Fruit fly (Drosophila melanogaster) whole organism, embryonic: ENCODE results near the gene CG6168.
A peak's percentile ranks its signal among the peaks of the same experiment; 100 is the strongest.

ENCODE experiments used
- ATbp ChIP-seq: fragments of 200-800 bp; sonication (Bioruptor generic); optimal IDR thresholded peaks from 2 replicates; lab custom pipeline; 2017; ENCODE audit warnings: missing biosample characterization, mild to moderate bottlenecking, missing genetic modification characterization, missing genetic modification reagents
- Ada2b ChIP-seq: fragments of 200-800 bp; sonication (Bioruptor generic); IDR thresholded peaks from 2 replicates; pipeline ENCODE4 v1.3.6; 2022; ENCODE audit warnings: missing biosample characterization, missing genetic modification characterization
- Adf1 ChIP-seq: fragments of 200-800 bp; sonication (Bioruptor generic); IDR thresholded peaks from 2 replicates; pipeline ENCODE4 v1.3.6; 2022; ENCODE audit warnings: missing biosample characterization, missing genetic modification characterization
- Antp ChIP-seq: fragments of 200-800 bp; sonication (Bioruptor generic); optimal IDR thresholded peaks from 3 replicates; lab custom pipeline; 2016; ENCODE audit warnings: missing biosample characterization, missing genetic modification characterization
- C15 ChIP-seq: fragments of 200-800 bp; sonication (Bioruptor generic); IDR thresholded peaks from 3 replicates; pipeline ENCODE4 v1.3.6; 2022; ENCODE audit warnings: missing biosample characterization, missing genetic modification characterization
- CG1024 ChIP-seq: fragments of 200-800 bp; sonication (Bioruptor generic); IDR thresholded peaks from 2 replicates; pipeline ENCODE4 v1.3.6; 2022; ENCODE audit warnings: missing biosample characterization, missing genetic modification characterization
- CG10543 ChIP-seq: fragments of 200-800 bp; sonication (Bioruptor generic); optimal IDR thresholded peaks from 3 replicates; lab custom pipeline; 2017; ENCODE audit warnings: missing biosample characterization, mild to moderate bottlenecking, missing genetic modification characterization, moderate library complexity
- CG13123 ChIP-seq: fragments of 200-800 bp; sonication (Bioruptor generic); optimal IDR thresholded peaks from 2 replicates; lab custom pipeline; 2016; ENCODE audit warnings: missing biosample characterization, missing genetic modification characterization
- CG14860 ChIP-seq: fragments of 200-800 bp; sonication (Bioruptor generic); IDR thresholded peaks from 3 replicates; pipeline ENCODE4 v1.3.6; 2022; ENCODE audit warnings: missing biosample characterization, missing genetic modification characterization; ENCODE audit not compliant: partially characterized antibody
- CG15073 ChIP-seq: fragments of 200-800 bp; sonication (Bioruptor generic); optimal IDR thresholded peaks from 2 replicates; lab custom pipeline; 2016; ENCODE audit warnings: missing biosample characterization, missing genetic modification characterization
- CG17186 ChIP-seq: fragments of 200-800 bp; sonication (Bioruptor generic); optimal IDR thresholded peaks from 3 replicates; lab custom pipeline; 2017; ENCODE audit warnings: missing biosample characterization, missing genetic modification reagents, missing genetic modification characterization
- CG17359 ChIP-seq: fragments of 200-800 bp; sonication (Bioruptor generic); optimal IDR thresholded peaks from 3 replicates; lab custom pipeline; 2018; ENCODE audit warnings: missing biosample characterization, mild to moderate bottlenecking, missing genetic modification characterization, moderate library complexity
- CG17568 ChIP-seq: fragments of 200-800 bp; sonication (Bioruptor generic); optimal IDR thresholded peaks from 2 replicates; lab custom pipeline; 2018; ENCODE audit warnings: missing biosample characterization, mild to moderate bottlenecking, missing genetic modification characterization, moderate library complexity
- CG2129 ChIP-seq: fragments of 200-800 bp; sonication (Bioruptor generic); IDR thresholded peaks from 2 replicates; pipeline ENCODE4 v1.3.6; 2022; ENCODE audit warnings: missing biosample characterization, missing genetic modification characterization; ENCODE audit not compliant: partially characterized antibody
- CG31441 ChIP-seq: fragments of 200-800 bp; sonication (Bioruptor generic); IDR thresholded peaks from 2 replicates; pipeline ENCODE4 v1.3.6; 2022; ENCODE audit warnings: missing biosample characterization, missing genetic modification characterization
- CG4282 ChIP-seq: fragments of 200-800 bp; sonication (Bioruptor generic); optimal IDR thresholded peaks from 2 replicates; lab custom pipeline; 2016; ENCODE audit warnings: missing biosample characterization, missing genetic modification characterization
- CG6272 ChIP-seq: fragments of 200-800 bp; sonication (Bioruptor generic); IDR thresholded peaks from 2 replicates; pipeline ENCODE4 v1.3.6; 2022; ENCODE audit warnings: missing biosample characterization, missing genetic modification characterization
- CG6854 ChIP-seq: fragments of 200-800 bp; sonication (Bioruptor generic); optimal IDR thresholded peaks from 3 replicates; lab custom pipeline; 2017; ENCODE audit warnings: missing biosample characterization, mild to moderate bottlenecking, missing genetic modification characterization
- Dek ChIP-seq: fragments of 200-800 bp; sonication (Bioruptor generic); optimal IDR thresholded peaks from 3 replicates; lab custom pipeline; 2019; ENCODE audit warnings: missing biosample characterization, mild to moderate bottlenecking, missing genetic modification characterization, moderate library complexity
- E2f2 ChIP-seq: fragments of 200-800 bp; sonication (Bioruptor generic); IDR thresholded peaks from 2 replicates; pipeline ENCODE4 v1.3.6; 2022; ENCODE audit warnings: missing biosample characterization, missing genetic modification characterization
- Hsf ChIP-seq: fragments of 200-800 bp; sonication (Bioruptor generic); optimal IDR thresholded peaks from 3 replicates; lab custom pipeline; 2016; ENCODE audit warnings: missing biosample characterization, missing genetic modification characterization
- Mad ChIP-seq: fragments of 200-800 bp; sonication (Bioruptor generic); optimal IDR thresholded peaks from 2 replicates; lab custom pipeline; 2016; ENCODE audit warnings: missing biosample characterization, missing genetic modification characterization
- Max ChIP-seq: fragments of 200-800 bp; sonication (Bioruptor generic); optimal IDR thresholded peaks from 2 replicates; lab custom pipeline; 2016; ENCODE audit warnings: missing biosample characterization, mild to moderate bottlenecking, missing genetic modification characterization
- Mes4 ChIP-seq: fragments of 200-800 bp; sonication (Bioruptor generic); optimal IDR thresholded peaks from 2 replicates; lab custom pipeline; 2016; ENCODE audit warnings: missing biosample characterization, missing genetic modification characterization
- NFAT ChIP-seq: fragments of 200-800 bp; sonication (Bioruptor generic); IDR thresholded peaks from 2 replicates; pipeline ENCODE4 v1.3.6; 2022; ENCODE audit warnings: missing biosample characterization, missing genetic modification characterization
- Nf-YC ChIP-seq: fragments of 200-800 bp; optimal IDR thresholded peaks from 3 replicates; lab custom pipeline; 2019; ENCODE audit warnings: missing biosample characterization, mild to moderate bottlenecking, missing genetic modification characterization, moderate library complexity
- NfI ChIP-seq: fragments of 200-800 bp; sonication (Bioruptor generic); optimal IDR thresholded peaks from 3 replicates; lab custom pipeline; 2018; ENCODE audit warnings: missing biosample characterization, mild to moderate bottlenecking, missing genetic modification characterization, moderate library complexity
- Poxn ChIP-seq: fragments of 200-800 bp; sonication (Bioruptor generic); IDR thresholded peaks from 2 replicates; pipeline ENCODE4 v1.3.6; 2022; ENCODE audit warnings: missing biosample characterization, missing genetic modification characterization
- Sox100B ChIP-seq: fragments of 200-800 bp; sonication (Bioruptor generic); optimal IDR thresholded peaks from 3 replicates; lab custom pipeline; 2018; ENCODE audit warnings: missing biosample characterization, mild to moderate bottlenecking, missing genetic modification characterization
- Ssrp ChIP-seq: fragments of 200-800 bp; sonication (Bioruptor generic); optimal IDR thresholded peaks from 2 replicates; lab custom pipeline; 2018; ENCODE audit warnings: missing biosample characterization, mild to moderate bottlenecking, missing genetic modification characterization, moderate library complexity
- cad ChIP-seq: fragments of >200 bp; optimal IDR thresholded peaks from 2 replicates; lab custom pipeline; 2017; ENCODE audit warnings: missing biosample characterization, missing genetic modification characterization
- cwo ChIP-seq: fragments of 200-800 bp; sonication (Bioruptor generic); optimal IDR thresholded peaks from 3 replicates; lab custom pipeline; 2017; ENCODE audit warnings: missing biosample characterization, missing genetic modification characterization, mild to moderate bottlenecking, moderate library complexity, missing genetic modification reagents
- dan ChIP-seq: fragments of 200-800 bp; sonication (Bioruptor generic); IDR thresholded peaks from 2 replicates; pipeline ENCODE4 v1.3.6; 2022; ENCODE audit warnings: missing biosample characterization, missing genetic modification characterization
- emc ChIP-seq: fragments of 200-800 bp; sonication (Bioruptor generic); optimal IDR thresholded peaks from 2 replicates; lab custom pipeline; 2016; ENCODE audit warnings: missing biosample characterization, missing genetic modification characterization
- eve ChIP-seq, 2 experiments: fragments of >200 bp; optimal IDR thresholded peaks; 2 replicates each; lab custom pipeline; 2017; ENCODE audit warnings: missing biosample characterization in 2 of 2, missing genetic modification characterization in 2 of 2
- gcm2 ChIP-seq: fragments of 200-800 bp; sonication (Bioruptor generic); optimal IDR thresholded peaks from 2 replicates; lab custom pipeline; 2016; ENCODE audit warnings: missing biosample characterization, missing genetic modification characterization
- gro ChIP-seq: fragments of 200-800 bp; sonication (Bioruptor generic); optimal IDR thresholded peaks from 2 replicates; lab custom pipeline; 2016; ENCODE audit warnings: missing biosample characterization, missing genetic modification characterization
- ham ChIP-seq: fragments of 200-800 bp; sonication (Bioruptor generic); IDR thresholded peaks from 2 replicates; pipeline ENCODE4 v1.3.6; 2022; ENCODE audit warnings: missing biosample characterization, missing genetic modification characterization
- hb ChIP-seq: fragments of 200-800 bp; sonication (Bioruptor generic); IDR thresholded peaks from 3 replicates; pipeline ENCODE4 v1.3.6; 2022; ENCODE audit warnings: missing biosample characterization, missing genetic modification characterization; ENCODE audit not compliant: partially characterized antibody
- insv ChIP-seq, 2 experiments: fragments of 200-800 bp; sonication (Bioruptor generic); optimal IDR thresholded peaks; 3 replicates each; lab custom pipeline; 2016 to 2018; ENCODE audit warnings: missing biosample characterization in 2 of 2, missing genetic modification characterization in 2 of 2
- jing ChIP-seq: fragments of 200-800 bp; sonication (Bioruptor generic); optimal IDR thresholded peaks from 2 replicates; lab custom pipeline; 2018; ENCODE audit warnings: missing biosample characterization, mild to moderate bottlenecking, missing genetic modification characterization
- lilli ChIP-seq: fragments of 200-800 bp; sonication (Bioruptor generic); optimal IDR thresholded peaks from 3 replicates; lab custom pipeline; 2016; ENCODE audit warnings: missing biosample characterization, missing genetic modification characterization
- lmd ChIP-seq: fragments of 200-800 bp; sonication (Bioruptor generic); IDR thresholded peaks from 2 replicates; pipeline ENCODE4 v1.3.6; 2022; ENCODE audit warnings: missing biosample characterization, missing genetic modification characterization
- nom ChIP-seq: fragments of 200-800 bp; sonication (Bioruptor generic); optimal IDR thresholded peaks from 2 replicates; lab custom pipeline; 2017; ENCODE audit warnings: missing biosample characterization, missing genetic modification characterization, mild to moderate bottlenecking, moderate library complexity, missing genetic modification reagents
- onecut ChIP-seq: fragments of 200-800 bp; sonication (Bioruptor generic); IDR thresholded peaks from 2 replicates; pipeline ENCODE4 v1.3.6; 2022; ENCODE audit warnings: missing biosample characterization, missing genetic modification characterization
- pb ChIP-seq: fragments of 200-800 bp; sonication (Bioruptor generic); optimal IDR thresholded peaks from 3 replicates; lab custom pipeline; 2016; ENCODE audit warnings: missing biosample characterization, missing genetic modification characterization
- ro ChIP-seq: fragments of 200-800 bp; sonication (Bioruptor generic); IDR thresholded peaks from 2 replicates; pipeline ENCODE4 v1.3.6; 2022; ENCODE audit warnings: missing biosample characterization, missing genetic modification characterization
- schlank ChIP-seq: fragments of 200-800 bp; sonication (Bioruptor generic); optimal IDR thresholded peaks from 2 replicates; lab custom pipeline; 2018; ENCODE audit warnings: missing biosample characterization, mild to moderate bottlenecking, missing genetic modification characterization
- tin ChIP-seq: fragments of 200-800 bp; sonication (Bioruptor generic); optimal IDR thresholded peaks from 3 replicates; lab custom pipeline; 2016; ENCODE audit warnings: missing biosample characterization, missing genetic modification characterization
- tx ChIP-seq: fragments of 200-800 bp; sonication (Bioruptor generic); optimal IDR thresholded peaks from 2 replicates; lab custom pipeline; 2016; ENCODE audit warnings: missing biosample characterization, missing genetic modification characterization
- wdn ChIP-seq: fragments of 200-800 bp; sonication (Bioruptor generic); IDR thresholded peaks from 2 replicates; pipeline ENCODE4 v1.3.6; 2022; ENCODE audit warnings: missing biosample characterization, missing genetic modification characterization
- yki ChIP-seq: fragments of >200 bp; optimal IDR thresholded peaks from 3 replicates; lab custom pipeline; 2018
- zen ChIP-seq: fragments of 200-800 bp; sonication (Bioruptor generic); optimal IDR thresholded peaks from 3 replicates; lab custom pipeline; 2018; ENCODE audit warnings: missing biosample characterization, mild to moderate bottlenecking, missing genetic modification characterization, moderate library complexity

Gene CG6168

DNA sequence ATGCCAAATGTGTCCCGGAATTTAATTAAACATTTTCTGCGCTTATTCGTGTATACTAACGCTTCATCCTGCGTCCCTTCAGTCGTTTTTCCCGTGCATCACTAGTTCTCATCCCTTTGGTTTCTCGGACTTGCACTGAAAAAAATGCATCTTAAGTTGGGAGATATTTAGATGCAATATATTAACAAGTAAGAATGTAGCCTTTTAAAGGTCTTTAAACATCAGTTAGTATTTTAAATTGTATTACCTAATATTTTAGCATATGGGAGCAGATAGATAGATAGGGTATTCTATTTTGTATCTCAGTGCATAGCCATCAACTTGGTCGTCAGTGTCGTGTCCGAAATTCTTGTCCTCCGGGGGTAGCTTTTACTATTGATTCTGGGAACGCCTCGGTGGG lies 12.5 kb upstream of the CG6168 start (continued):
- no peak for TF ChIP-seq Poxn
- TF ChIP-seq dan (GFP tag; lab: Robert Waterston, UW), result no peak
- no peak for TF ChIP-seq CG1024 (GFP tag; lab: Robert Waterston, UW)
- no peak for TF ChIP-seq CG2129 (GFP tag; lab: Robert Waterston, UW)
- peak; percentile 57 for TF ChIP-seq Ssrp (tag; lab: Kevin White, UChicago)
- no peak for TF ChIP-seq ro (GFP tag; lab: Robert Waterston, UW)
- no peak for TF ChIP-seq pb (GFP tag; lab: Kevin White, UChicago)
- TF ChIP-seq Ada2b, result no peak
- TF ChIP-seq CG17568 (GFP tag; lab: Kevin White, UChicago), result peak; percentile 52
- TF ChIP-seq CG10543, result no peak
- TF ChIP-seq CG6272 (GFP tag; lab: Robert Waterston, UW), result no peak
- TF ChIP-seq schlank (tag; lab: Kevin White, UChicago), result no peak
- TF ChIP-seq Nf-YC, result no peak
- TF ChIP-seq cad (GFP tag; lab: Kevin White, UChicago), result no peak
- no peak for TF ChIP-seq CG14860 (GFP tag; lab: Robert Waterston, UW)
- TF ChIP-seq Sox100B (GFP tag; lab: Kevin White, UChicago), result peak; percentile 31
- TF ChIP-seq insv (GFP tag; optimal IDR thresholded peaks at IDR 0.05; lab: Kevin White, UChicago), result no peak
- no peak for TF ChIP-seq NFAT (GFP tag; lab: Robert Waterston, UW)
- TF ChIP-seq gro (GFP tag; lab: Kevin White, UChicago), result no peak
- no peak for TF ChIP-seq emc (GFP tag; lab: Kevin White, UChicago)
- peak; percentile 20 for TF ChIP-seq jing (GFP tag; lab: Kevin White, UChicago)
- TF ChIP-seq Dek (tag; lab: Kevin White, UChicago), result peak; percentile 32
- TF ChIP-seq eve (GFP tag; optimal IDR thresholded peaks at IDR 0.05; lab: Kevin White, UChicago), result peak in 1 of 2 experiments; percentile 78
- no peak for TF ChIP-seq CG13123 (GFP tag; lab: Kevin White, UChicago)
- TF ChIP-seq tin, result peak; percentile 40
- TF ChIP-seq CG15073 (GFP tag; lab: Kevin White, UChicago), result no peak
- TF ChIP-seq CG31441 (GFP tag; lab: Robert Waterston, UW), result peak; percentile 72
- peak; percentile 15 for TF ChIP-seq Antp (GFP tag; lab: Kevin White, UChicago)
- TF ChIP-seq E2f2 (GFP tag; lab: Robert Waterston, UW), result no peak
- TF ChIP-seq hb (GFP tag; lab: Robert Waterston, UW), result no peak
- TF ChIP-seq CG17359 (tag; lab: Kevin White, UChicago), result peak; percentile 61
- peak; percentile 15 for TF ChIP-seq ATbp (GFP tag; lab: Kevin White, UChicago)
- TF ChIP-seq CG4282 (GFP tag; lab: Kevin White, UChicago), result no peak
- peak; percentile 34 for TF ChIP-seq lilli
- no peak for TF ChIP-seq gcm2 (GFP tag; lab: Kevin White, UChicago)
- peak; percentile 7 for TF ChIP-seq NfI
- no peak for TF ChIP-seq wdn (GFP tag; lab: Robert Waterston, UW)
- TF ChIP-seq CG6854 (GFP tag; lab: Kevin White, UChicago), result no peak
- no peak for TF ChIP-seq Adf1 (GFP tag; lab: Robert Waterston, UW)
- no peak for TF ChIP-seq yki (lab: Kevin White, UChicago)
- TF ChIP-seq C15, result no peak
- peak; percentile 31 for TF ChIP-seq zen
- no peak for TF ChIP-seq cwo (GFP tag; lab: Kevin White, UChicago)
- TF ChIP-seq Hsf (GFP tag; lab: Kevin White, UChicago), result peak; percentile 28
- TF ChIP-seq ham (GFP tag; lab: Robert Waterston, UW), result no peak
- TF ChIP-seq Mes4 (GFP tag; lab: Kevin White, UChicago), result peak; percentile 59
- no peak for TF ChIP-seq nom (GFP tag; lab: Kevin White, UChicago)
- no peak for TF ChIP-seq Mad (GFP tag; lab: Kevin White, UChicago)
- peak; percentile 28 for TF ChIP-seq tx
- TF ChIP-seq Max, result no peak
- TF ChIP-seq onecut (GFP tag; lab: Robert Waterston, UW), result peak; percentile 43
- TF ChIP-seq lmd, result peak; percentile 49; the same call in 1 of the 2 replicates
- TF ChIP-seq CG17186, result no peak
